Fruit fly (Drosophila melanogaster) whole organism, embryonic: ENCODE results near the gene Rbp4.

Experiments used
- B-H1 ChIP-seq: fragments of 200-800 bp; sonication (Bioruptor generic); IDR thresholded peaks from 3 replicates; pipeline ENCODE4 v1.3.6; 2022; ENCODE audit warnings: missing biosample characterization, missing genetic modification characterization
- C15 ChIP-seq: fragments of 200-800 bp; sonication (Bioruptor generic); IDR thresholded peaks from 3 replicates; pipeline ENCODE4 v1.3.6; 2022; ENCODE audit warnings: missing biosample characterization, missing genetic modification characterization
- CG10366 ChIP-seq: fragments of 200-800 bp; sonication (Bioruptor generic); IDR thresholded peaks from 2 replicates; pipeline ENCODE4 v1.3.6; 2022; ENCODE audit warnings: missing biosample characterization, missing genetic modification characterization
- CG10543 ChIP-seq: fragments of 200-800 bp; sonication (Bioruptor generic); optimal IDR thresholded peaks from 3 replicates; lab custom pipeline; 2017; ENCODE audit warnings: missing biosample characterization, mild to moderate bottlenecking, missing genetic modification characterization, moderate library complexity
- CG11456 ChIP-seq: fragments of 200-800 bp; sonication (Bioruptor generic); IDR thresholded peaks from 3 replicates; pipeline ENCODE4 v1.3.6; 2022; ENCODE audit warnings: missing biosample characterization, missing genetic modification characterization
- CG12769 ChIP-seq: fragments of 200-800 bp; sonication (Bioruptor generic); optimal IDR thresholded peaks from 2 replicates; lab custom pipeline; 2019; ENCODE audit warnings: missing biosample characterization, mild to moderate bottlenecking, missing genetic modification characterization, moderate library complexity
- CG13424 ChIP-seq: fragments of 200-800 bp; sonication (Bioruptor generic); optimal IDR thresholded peaks from 2 replicates; lab custom pipeline; 2019; ENCODE audit warnings: missing biosample characterization, mild to moderate bottlenecking, missing genetic modification characterization, moderate library complexity
- CG15011 ChIP-seq: fragments of 200-800 bp; sonication (Bioruptor generic); optimal IDR thresholded peaks from 3 replicates; lab custom pipeline; 2018; ENCODE audit warnings: missing biosample characterization, mild to moderate bottlenecking, missing genetic modification characterization
- CG15479 ChIP-seq: fragments of 200-800 bp; sonication (Bioruptor generic); optimal IDR thresholded peaks from 3 replicates; lab custom pipeline; 2019; ENCODE audit warnings: missing biosample characterization, mild to moderate bottlenecking, missing genetic modification characterization, moderate library complexity
- CG2678 ChIP-seq: fragments of 200-800 bp; sonication (Bioruptor generic); optimal IDR thresholded peaks from 3 replicates; lab custom pipeline; 2019; ENCODE audit warnings: missing biosample characterization, mild to moderate bottlenecking, missing genetic modification characterization, moderate library complexity
- CG3065 ChIP-seq: fragments of 200-800 bp; sonication (Bioruptor generic); optimal IDR thresholded peaks from 2 replicates; lab custom pipeline; 2016; ENCODE audit warnings: missing biosample characterization, missing genetic modification characterization
- CG31365 ChIP-seq: fragments of 200-800 bp; sonication (Bioruptor generic); optimal IDR thresholded peaks from 2 replicates; lab custom pipeline; 2018; ENCODE audit warnings: missing biosample characterization, mild to moderate bottlenecking, missing genetic modification characterization
- CG3847 ChIP-seq: fragments of 200-800 bp; sonication (Bioruptor generic); IDR thresholded peaks from 2 replicates; pipeline ENCODE4 v1.3.6; 2022; ENCODE audit warnings: missing biosample characterization, missing genetic modification characterization
- CG4404 ChIP-seq: fragments of 200-800 bp; sonication (Bioruptor generic); IDR thresholded peaks from 2 replicates; pipeline ENCODE4 v1.3.6; 2022; ENCODE audit warnings: missing biosample characterization, missing genetic modification characterization
- CG5180 ChIP-seq: fragments of 200-800 bp; sonication (Bioruptor generic); optimal IDR thresholded peaks from 3 replicates; lab custom pipeline; 2017; ENCODE audit warnings: missing biosample characterization, missing genetic modification characterization, mild to moderate bottlenecking, moderate library complexity, missing genetic modification reagents
- CG8388 ChIP-seq: fragments of 200-800 bp; sonication (Bioruptor generic); optimal IDR thresholded peaks from 2 replicates; lab custom pipeline; 2019; ENCODE audit warnings: missing biosample characterization, mild to moderate bottlenecking, missing genetic modification characterization, moderate library complexity
- CG8924 ChIP-seq: fragments of 200-800 bp; optimal IDR thresholded peaks from 3 replicates; lab custom pipeline; 2019; ENCODE audit warnings: missing biosample characterization, mild to moderate bottlenecking, missing genetic modification characterization, moderate library complexity
- CG9437 ChIP-seq: fragments of 200-800 bp; sonication (Bioruptor generic); optimal IDR thresholded peaks from 2 replicates; lab custom pipeline; 2018; ENCODE audit warnings: missing biosample characterization, mild to moderate bottlenecking, missing genetic modification characterization
- CG9609 ChIP-seq: fragments of 200-800 bp; sonication (Bioruptor generic); optimal IDR thresholded peaks from 3 replicates; lab custom pipeline; 2016; ENCODE audit warnings: missing biosample characterization, missing genetic modification characterization
- CoRest ChIP-seq: fragments of 200-800 bp; sonication (Bioruptor generic); optimal IDR thresholded peaks from 3 replicates; lab custom pipeline; 2018; ENCODE audit warnings: missing biosample characterization, mild to moderate bottlenecking, missing genetic modification characterization, moderate library complexity
- Dek ChIP-seq: fragments of 200-800 bp; sonication (Bioruptor generic); optimal IDR thresholded peaks from 3 replicates; lab custom pipeline; 2019; ENCODE audit warnings: missing biosample characterization, mild to moderate bottlenecking, missing genetic modification characterization, moderate library complexity
- Doc3 ChIP-seq: fragments of 200-800 bp; sonication (Bioruptor generic); IDR thresholded peaks from 3 replicates; pipeline ENCODE4 v1.3.6; 2022; ENCODE audit warnings: missing biosample characterization, missing genetic modification characterization; ENCODE audit not compliant: partially characterized antibody
- Dp ChIP-seq: fragments of 200-800 bp; sonication (Bioruptor generic); optimal IDR thresholded peaks from 2 replicates; lab custom pipeline; 2018; ENCODE audit warnings: missing biosample characterization, mild to moderate bottlenecking, missing genetic modification characterization, moderate library complexity
- Lhr ChIP-seq: fragments of 200-800 bp; sonication (Bioruptor generic); optimal IDR thresholded peaks from 3 replicates; lab custom pipeline; 2017; ENCODE audit warnings: mild to moderate bottlenecking, missing biosample characterization, missing genetic modification reagents, missing genetic modification characterization
- Nf-YB ChIP-seq: fragments of 200-800 bp; sonication (Bioruptor generic); optimal IDR thresholded peaks from 3 replicates; lab custom pipeline; 2019; ENCODE audit warnings: missing biosample characterization, mild to moderate bottlenecking, missing genetic modification characterization, moderate library complexity
- NfI ChIP-seq: fragments of 200-800 bp; sonication (Bioruptor generic); optimal IDR thresholded peaks from 3 replicates; lab custom pipeline; 2018; ENCODE audit warnings: missing biosample characterization, mild to moderate bottlenecking, missing genetic modification characterization, moderate library complexity
- Opbp ChIP-seq: fragments of 200-800 bp; sonication (Bioruptor generic); IDR thresholded peaks from 3 replicates; pipeline ENCODE4 v1.3.6; 2022; ENCODE audit warnings: missing biosample characterization, missing genetic modification characterization; ENCODE audit not compliant: partially characterized antibody
- Optix ChIP-seq: fragments of 200-800 bp; sonication (Bioruptor generic); IDR thresholded peaks from 3 replicates; pipeline ENCODE4 v1.3.6; 2022; ENCODE audit warnings: missing biosample characterization, missing genetic modification characterization
- Ravus ChIP-seq: fragments of 200-800 bp; sonication (Bioruptor generic); IDR thresholded peaks from 2 replicates; pipeline ENCODE4 v1.3.6; 2022; ENCODE audit warnings: missing biosample characterization, missing genetic modification characterization
- Sox102F ChIP-seq: fragments of 200-800 bp; sonication (Bioruptor generic); optimal IDR thresholded peaks from 2 replicates; lab custom pipeline; 2018; ENCODE audit warnings: missing biosample characterization, mild to moderate bottlenecking, missing genetic modification characterization, moderate library complexity
- Vsx1 ChIP-seq: fragments of 200-800 bp; sonication (Bioruptor generic); optimal IDR thresholded peaks from 2 replicates; lab custom pipeline; 2017; ENCODE audit warnings: missing biosample characterization, mild to moderate bottlenecking, missing genetic modification characterization, missing genetic modification reagents
- ac ChIP-seq: fragments of 200-800 bp; sonication (Bioruptor generic); optimal IDR thresholded peaks from 3 replicates; lab custom pipeline; 2017; ENCODE audit warnings: missing biosample characterization, mild to moderate bottlenecking, missing genetic modification characterization
- ara ChIP-seq: fragments of 200-800 bp; sonication (Bioruptor generic); IDR thresholded peaks from 2 replicates; pipeline ENCODE4 v1.3.6; 2022; ENCODE audit warnings: missing biosample characterization, missing genetic modification characterization
- bsh ChIP-seq, 2 experiments: fragments of 200-800 bp; sonication (Bioruptor generic); optimal IDR thresholded peaks; 2 replicates each; lab custom pipeline; 2017 to 2018; ENCODE audit warnings: mild to moderate bottlenecking in 2 of 2, missing biosample characterization in 2 of 2, missing genetic modification characterization in 2 of 2, moderate library complexity in 1 of 2
- ci ChIP-seq: fragments of 200-800 bp; sonication (Bioruptor generic); IDR thresholded peaks from 3 replicates; pipeline ENCODE4 v1.3.6; 2022; ENCODE audit warnings: missing biosample characterization, missing genetic modification characterization
- corto ChIP-seq: fragments of 200-800 bp; sonication (Bioruptor generic); optimal IDR thresholded peaks from 2 replicates; lab custom pipeline; 2016; ENCODE audit warnings: missing biosample characterization, mild to moderate bottlenecking, missing genetic modification characterization, moderate library complexity
- crp ChIP-seq, 2 experiments: fragments of 200-800 bp; sonication (Bioruptor generic); optimal IDR thresholded peaks; 2 replicates in 1 of 2; 3 replicates in 1 of 2; lab custom pipeline; 2017; ENCODE audit warnings: missing biosample characterization in 2 of 2, missing genetic modification characterization in 2 of 2, mild to moderate bottlenecking in 1 of 2, moderate library complexity in 1 of 2
- dpn ChIP-seq, 2 experiments: fragments of 200-800 bp; sonication (Bioruptor generic); optimal IDR thresholded peaks; 3 replicates each; lab custom pipeline; 2016; ENCODE audit warnings: missing biosample characterization in 2 of 2, missing genetic modification characterization in 2 of 2
- fd64A ChIP-seq: fragments of 200-800 bp; sonication (Bioruptor generic); optimal IDR thresholded peaks from 3 replicates; lab custom pipeline; 2018; ENCODE audit warnings: missing biosample characterization, mild to moderate bottlenecking, missing genetic modification characterization
- gfzf ChIP-seq: fragments of 200-800 bp; sonication (Bioruptor generic); optimal IDR thresholded peaks from 2 replicates; lab custom pipeline; 2016; ENCODE audit warnings: missing biosample characterization, mild to moderate bottlenecking, missing genetic modification characterization, moderate library complexity
- hth ChIP-seq: fragments of >200 bp; optimal IDR thresholded peaks from 2 replicates; lab custom pipeline; 2017; ENCODE audit warnings: inconsistent platforms
- mld ChIP-seq: fragments of 200-800 bp; sonication (Bioruptor generic); IDR thresholded peaks from 3 replicates; pipeline ENCODE4 v1.3.6; 2022; ENCODE audit warnings: missing biosample characterization, missing genetic modification characterization; ENCODE audit not compliant: partially characterized antibody
- nom ChIP-seq: fragments of 200-800 bp; sonication (Bioruptor generic); optimal IDR thresholded peaks from 2 replicates; lab custom pipeline; 2017; ENCODE audit warnings: missing biosample characterization, missing genetic modification characterization, mild to moderate bottlenecking, moderate library complexity, missing genetic modification reagents
- oc ChIP-seq: fragments of 200-800 bp; sonication (Bioruptor generic); optimal IDR thresholded peaks from 2 replicates; lab custom pipeline; 2018; ENCODE audit warnings: missing biosample characterization, mild to moderate bottlenecking, missing genetic modification characterization, moderate library complexity
- repo ChIP-seq: fragments of 200-800 bp; sonication (Bioruptor generic); optimal IDR thresholded peaks from 2 replicates; lab custom pipeline; 2016; ENCODE audit warnings: missing biosample characterization, missing genetic modification characterization
- sisA ChIP-seq: fragments of 200-800 bp; sonication (Bioruptor generic); IDR thresholded peaks from 2 replicates; pipeline ENCODE4 v1.3.6; 2022; ENCODE audit warnings: missing biosample characterization, missing genetic modification characterization
- slou ChIP-seq: fragments of 200-800 bp; sonication (Bioruptor generic); optimal IDR thresholded peaks from 3 replicates; lab custom pipeline; 2016; ENCODE audit warnings: missing biosample characterization, missing genetic modification characterization
- stwl ChIP-seq: fragments of 200-800 bp; sonication (Bioruptor generic); optimal IDR thresholded peaks from 3 replicates; lab custom pipeline; 2018; ENCODE audit warnings: missing biosample characterization, mild to moderate bottlenecking, missing genetic modification characterization, moderate library complexity

The Rbp4 gene

DNA sequence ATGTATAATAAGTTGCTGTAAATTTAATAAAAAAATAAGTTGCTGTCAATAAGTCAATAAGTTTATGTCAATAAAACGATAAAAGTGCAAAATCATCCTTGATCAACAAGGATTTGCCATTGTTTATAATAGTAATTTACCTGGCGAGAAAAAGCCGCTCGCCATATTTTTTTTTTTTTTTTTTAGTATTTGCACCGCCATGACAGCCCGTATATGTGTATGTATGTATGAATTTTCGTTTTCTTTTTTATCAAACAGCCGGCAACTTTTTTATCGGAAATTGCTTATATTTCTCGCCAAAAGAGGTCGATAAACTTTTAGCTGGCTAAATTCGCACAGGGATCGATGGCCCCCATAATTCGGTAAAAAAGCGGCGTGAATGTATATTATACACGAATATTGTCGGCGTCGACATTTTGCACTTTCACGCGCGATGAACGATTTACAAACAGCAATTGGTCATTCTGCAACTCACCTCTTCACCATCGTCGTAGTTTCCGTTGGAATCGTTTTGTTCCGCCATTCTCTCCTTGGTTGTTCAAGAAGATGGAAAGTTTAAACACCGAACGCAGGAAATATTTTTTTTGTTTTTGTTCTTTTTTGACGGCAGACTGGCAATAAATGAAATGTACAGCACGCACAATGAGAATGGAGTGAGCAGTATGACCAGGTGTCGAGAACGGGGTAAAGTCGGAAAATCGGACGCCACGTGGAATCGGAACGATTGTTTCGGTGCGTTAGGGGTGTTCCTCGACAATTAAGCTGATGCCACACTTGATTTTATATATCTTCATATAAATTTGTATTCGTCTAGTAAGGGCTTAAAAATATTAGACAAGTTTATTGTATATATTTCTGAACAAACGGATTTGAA lies 3.9 kb upstream of the Rbp4 start, which contains the start of gene Hrb87F (continued):
- TF ChIP-seq oc (no peak), dpn (GFP tag; optimal IDR thresholded peaks at IDR 0.05; lab: Kevin White, UChicago) (no peak), sisA (GFP tag; lab: Robert Waterston, UW) (0 out of 2 replicates have a peak, but pooled peaks have one; percentile 18), CG5180 (no peak), CG15011 (no peak), Nf-YB (GFP tag; lab: Kevin White, UChicago) (no peak), CG4404 (GFP tag; lab: Robert Waterston, UW) (no peak), ara (GFP tag; lab: Robert Waterston, UW) (no peak), hth (no peak), Doc3 (GFP tag; lab: Robert Waterston, UW) (no peak), repo (GFP tag; lab: Kevin White, UChicago) (no peak), Sox102F (GFP tag; lab: Kevin White, UChicago) (no peak), CG11456 (GFP tag; lab: Robert Waterston, UW) (peak; percentile 40; the same call in 1 of the 3 replicates), nom (GFP tag; lab: Kevin White, UChicago) (peak; percentile 49), bsh (GFP tag; optimal IDR thresholded peaks at IDR 0.05; lab: Kevin White, UChicago) (peak in 1 of 2 experiments; percentile 9), Dek (tag; lab: Kevin White, UChicago) (no peak), CG2678 (tag; lab: Kevin White, UChicago) (no peak), CG9609 (no peak), slou (GFP tag; lab: Kevin White, UChicago) (no peak), C15 (GFP tag; lab: Robert Waterston, UW) (no peak), CG10543 (GFP tag; lab: Kevin White, UChicago) (no peak), NfI (GFP tag; lab: Kevin White, UChicago) (no peak), B-H1 (GFP tag; lab: Robert Waterston, UW) (no peak), ci (GFP tag; lab: Robert Waterston, UW) (peak; percentile 52; the same call in 1 of the 3 replicates), corto (GFP tag; lab: Kevin White, UChicago) (no peak), CG8388 (GFP tag; lab: Kevin White, UChicago) (no peak), fd64A (GFP tag; lab: Kevin White, UChicago) (no peak), ac (no peak), CG9437 (GFP tag; lab: Kevin White, UChicago) (no peak), stwl (tag; lab: Kevin White, UChicago) (no peak), CoRest (no peak), CG3065 (no peak), CG31365 (tag; lab: Kevin White, UChicago) (no peak), CG12769 (tag; lab: Kevin White, UChicago) (no peak), Dp (no peak), Ravus (GFP tag; lab: Robert Waterston, UW) (no peak), Vsx1 (GFP tag; lab: Kevin White, UChicago) (no peak), CG3847 (GFP tag; lab: Robert Waterston, UW) (peak; percentile 14; the same call in 1 of the 2 replicates), Optix (no peak), Opbp (GFP tag; lab: Robert Waterston, UW) (0 out of 3 replicates have a peak, but pooled peaks have one; percentile 11), CG10366 (no peak), CG13424 (tag; lab: Kevin White, UChicago) (no peak), CG8924 (peak; percentile 28), CG15479 (GFP tag; lab: Kevin White, UChicago) (no peak), crp (GFP tag; optimal IDR thresholded peaks at IDR 0.05; lab: Kevin White, UChicago) (no peak), mld (GFP tag; lab: Robert Waterston, UW) (no peak), gfzf (peak; percentile 60), Lhr (no peak)
